Worm (Caenorhabditis elegans) whole organism, L2 larva: ENCODE data around the gene znf-593.

ENCODE experiments used
- R02D3.7 ChIP-seq: fragments of 150-350 bp; optimal IDR thresholded peaks from 2 replicates; lab custom pipeline; 2014; ENCODE audit warnings: missing biosample characterization, missing genetic modification characterization
- aly-2 ChIP-seq: fragments of 150-350 bp; optimal IDR thresholded peaks from 2 replicates; lab custom pipeline; 2014; ENCODE audit warnings: missing biosample characterization, missing genetic modification characterization
- ama-1 ChIP-seq: fragments of 150-350 bp; optimal IDR thresholded peaks from 2 replicates; lab custom pipeline; 2018; ENCODE audit warnings: inconsistent platforms
- crh-2 ChIP-seq: sonication (generic microtip); optimal IDR thresholded peaks from 2 replicates; lab custom pipeline; 2017; ENCODE audit warnings: missing biosample characterization, missing genetic modification characterization
- egl-27 ChIP-seq: sonication (generic microtip); optimal IDR thresholded peaks from 3 replicates; lab custom pipeline; 2017; ENCODE audit warnings: missing biosample characterization, missing genetic modification reagents, missing genetic modification characterization
- elt-1 ChIP-seq: fragments of 150-350 bp; optimal IDR thresholded peaks from 2 replicates; lab custom pipeline; 2014; ENCODE audit warnings: missing biosample characterization, missing genetic modification characterization
- elt-3 ChIP-seq: sonication (generic microtip); optimal IDR thresholded peaks from 2 replicates; lab custom pipeline; 2017; ENCODE audit warnings: missing biosample characterization, missing genetic modification characterization
- nhr-77 ChIP-seq: fragments of 150-350 bp; optimal IDR thresholded peaks from 2 replicates; lab custom pipeline; 2014; ENCODE audit warnings: missing biosample characterization, missing genetic modification characterization
- skn-1 ChIP-seq: sonication (generic microtip); optimal IDR thresholded peaks from 2 replicates; lab custom pipeline; 2017; ENCODE audit warnings: missing biosample characterization, missing genetic modification characterization
- unc-39 ChIP-seq: fragments of 150-350 bp; optimal IDR thresholded peaks from 2 replicates; lab custom pipeline; 2014; ENCODE audit warnings: missing biosample characterization, missing genetic modification characterization
- unc-62 ChIP-seq: fragments of 150-350 bp; optimal IDR thresholded peaks from 2 replicates; lab custom pipeline; 2014; ENCODE audit warnings: missing biosample characterization, missing genetic modification reagents, missing genetic modification characterization
- zag-1 ChIP-seq: fragments of 150-350 bp; optimal IDR thresholded peaks from 2 replicates; lab custom pipeline; 2014; ENCODE audit warnings: missing biosample characterization, missing genetic modification characterization
- ztf-11 ChIP-seq: sonication (generic microtip); optimal IDR thresholded peaks from 2 replicates; lab custom pipeline; 2017; ENCODE audit warnings: missing biosample characterization, missing genetic modification characterization
- ztf-4 ChIP-seq: fragments of 150-350 bp; optimal IDR thresholded peaks from 2 replicates; lab custom pipeline; 2014; ENCODE audit warnings: missing biosample characterization, missing genetic modification characterization

- TF ChIP-seq ama-1 (peak; percentile 9), nhr-77 (tag; lab: Kevin White, UChicago) (no peak), zag-1 (tag; lab: Kevin White, UChicago) (no peak), elt-1 (tag; lab: Kevin White, UChicago) (no peak), ztf-4 (tag; lab: Kevin White, UChicago) (peak; percentile 74), elt-3 (tag; lab: Kevin White, UChicago) (no peak), ztf-11 (tag; lab: Kevin White, UChicago) (no peak), egl-27 (tag; lab: Kevin White, UChicago) (peak; percentile 73), skn-1 (no peak), unc-62 (GFP tag; lab: Kevin White, UChicago) (no peak), R02D3.7 (peak; percentile 47), unc-39 (tag; lab: Kevin White, UChicago) (no peak), crh-2 (tag; lab: Kevin White, UChicago) (peak; percentile 92), aly-2 (tag; lab: Kevin White, UChicago) (no peak)
Measured at ce11 chrIII:11946062-11946749, 27.7 kb upstream of the znf-593 start.
